Worm (Caenorhabditis elegans) whole organism, L4 larva: ENCODE results near the gene Y45F3A.4.

Source experiments
- F10B5.3 ChIP-seq: sonication (generic microtip); optimal IDR thresholded peaks from 2 replicates; lab custom pipeline; 2016; ENCODE audit warnings: mild to moderate bottlenecking, missing genetic modification characterization, missing compliant biosample characterization
- F26F4.8 ChIP-seq: fragments of 200-800 bp; sonication (Bioruptor generic); conservative IDR thresholded peaks from 2 replicates; pipeline ENCODE4 v1.3.6; 2022; ENCODE audit warnings: missing genetic modification characterization, missing compliant biosample characterization
- Y5F2A.4 ChIP-seq: fragments of 200-800 bp; sonication (Bioruptor generic); optimal IDR thresholded peaks from 2 replicates; lab custom pipeline; 2018; ENCODE audit warnings: mild to moderate bottlenecking, missing genetic modification characterization, missing compliant biosample characterization
- aha-1 ChIP-seq: fragments of 150-350 bp; peaks from one replicate; lab custom pipeline; 2014; ENCODE audit warnings: missing biosample characterization, missing genetic modification characterization
- ceh-28 ChIP-seq: fragments of 150-350 bp; optimal IDR thresholded peaks from 2 replicates; lab custom pipeline; 2014; ENCODE audit warnings: missing biosample characterization, missing genetic modification reagents, missing genetic modification characterization
- ceh-44 ChIP-seq: fragments of 200-800 bp; sonication (Bioruptor generic); IDR thresholded peaks from 2 replicates; pipeline ENCODE4 v1.3.6; 2022; ENCODE audit warnings: missing genetic modification reagents, missing genetic modification characterization, missing compliant biosample characterization
- daf-19 ChIP-seq: fragments of 200-800 bp; sonication (Bioruptor generic); conservative IDR thresholded peaks from 2 replicates; pipeline ENCODE4 v1.3.6; 2022; ENCODE audit warnings: missing genetic modification characterization, missing compliant biosample characterization
- egl-43 ChIP-seq: fragments of 200-800 bp; sonication (Bioruptor generic); IDR thresholded peaks from 2 replicates; pipeline ENCODE4 v1.3.6; 2022; ENCODE audit warnings: missing genetic modification reagents, missing genetic modification characterization, missing compliant biosample characterization
- fkh-10 ChIP-seq: fragments of 150-350 bp; optimal IDR thresholded peaks from 2 replicates; lab custom pipeline; 2014; ENCODE audit warnings: missing biosample characterization, missing genetic modification reagents, missing genetic modification characterization
- gei-8 ChIP-seq: fragments of 200-800 bp; sonication (Bioruptor generic); optimal IDR thresholded peaks from 2 replicates; lab custom pipeline; 2018; ENCODE audit warnings: mild to moderate bottlenecking, missing genetic modification characterization, missing compliant biosample characterization
- hif-1 ChIP-seq, 2 experiments: sonication (generic microtip); optimal IDR thresholded peaks; 2 replicates each; lab custom pipeline; 2016 to 2017; ENCODE audit warnings: missing compliant biosample characterization in 2 of 2, missing genetic modification characterization in 2 of 2, missing genetic modification reagents in 2 of 2, missing genotype in 2 of 2, mild to moderate bottlenecking in 1 of 2
- lim-7 ChIP-seq: fragments of 200-800 bp; sonication (Bioruptor generic); IDR thresholded peaks from 2 replicates; pipeline ENCODE4 v1.3.6; 2022; ENCODE audit warnings: missing genetic modification characterization, missing compliant biosample characterization
- lin-38 ChIP-seq: fragments of 200-800 bp; sonication (Bioruptor generic); IDR thresholded peaks from 2 replicates; pipeline ENCODE4 v1.3.6; 2022; ENCODE audit warnings: missing genetic modification reagents, missing genetic modification characterization, missing compliant biosample characterization
- lir-3 ChIP-seq: sonication (generic microtip); optimal IDR thresholded peaks from 2 replicates; lab custom pipeline; 2016; ENCODE audit warnings: mild to moderate bottlenecking, missing genetic modification characterization, missing compliant biosample characterization
- mep-1 ChIP-seq: fragments of 150-350 bp; sonication (generic microtip); optimal IDR thresholded peaks from 3 replicates; lab custom pipeline; 2014; ENCODE audit warnings: missing biosample characterization, missing genetic modification characterization
- mes-2 ChIP-seq: sonication (generic microtip); optimal IDR thresholded peaks from 2 replicates; lab custom pipeline; 2016; ENCODE audit warnings: missing genotype, mild to moderate bottlenecking, missing genetic modification characterization, missing compliant biosample characterization; ENCODE audit not compliant: poor library complexity, severe bottlenecking
- mxl-3 ChIP-seq: fragments of 200-800 bp; sonication (Bioruptor generic); optimal IDR thresholded peaks from 2 replicates; lab custom pipeline; 2018; ENCODE audit warnings: mild to moderate bottlenecking, missing genetic modification characterization, missing compliant biosample characterization
- nhr-102 ChIP-seq: sonication (generic microtip); optimal IDR thresholded peaks from 2 replicates; lab custom pipeline; 2016; ENCODE audit warnings: mild to moderate bottlenecking, missing genetic modification characterization, moderate library complexity, missing compliant biosample characterization
- nhr-11 ChIP-seq: fragments of 150-350 bp; optimal IDR thresholded peaks from 2 replicates; lab custom pipeline; 2014; ENCODE audit warnings: missing biosample characterization, missing genetic modification characterization
- nhr-6 ChIP-seq: fragments of 150-350 bp; optimal IDR thresholded peaks from 2 replicates; lab custom pipeline; 2014; ENCODE audit warnings: missing biosample characterization, missing genetic modification characterization
- pha-4 ChIP-seq, 2 experiments: fragments of 150-350 bp in 1 of 2; fragments of 200-800 bp in 1 of 2; sonication (Bioruptor generic) in 1 of 2; IDR thresholded peaks in 1 of 2; optimal IDR thresholded peaks in 1 of 2; 2 replicates each; pipeline versions ENCODE4 v1.3.6 to Lab custom; 2014 to 2022; ENCODE audit warnings: missing genetic modification characterization in 2 of 2, missing genetic modification reagents in 2 of 2, missing biosample characterization in 1 of 2, missing compliant biosample characterization in 1 of 2
- pqm-1 ChIP-seq: sonication (generic microtip); optimal IDR thresholded peaks from 2 replicates; lab custom pipeline; 2017; ENCODE audit warnings: missing biosample characterization, missing genetic modification characterization
- set-16 ChIP-seq: fragments of 200-800 bp; sonication (Bioruptor generic); IDR thresholded peaks from 2 replicates; pipeline ENCODE4 v1.3.6; 2022; ENCODE audit warnings: missing genetic modification reagents, missing genetic modification characterization, missing compliant biosample characterization
- skn-1 ChIP-seq: fragments of 150-350 bp; optimal IDR thresholded peaks from 2 replicates; lab custom pipeline; 2014; ENCODE audit warnings: missing biosample characterization, missing genetic modification characterization
- snpc-1.2 ChIP-seq: fragments of 200-800 bp; sonication (Bioruptor generic); IDR thresholded peaks from 2 replicates; pipeline ENCODE4 v1.3.6; 2022; ENCODE audit warnings: missing genetic modification reagents, missing genetic modification characterization, missing compliant biosample characterization
- spr-1 ChIP-seq: sonication (generic microtip); optimal IDR thresholded peaks from 2 replicates; lab custom pipeline; 2016; ENCODE audit warnings: mild to moderate bottlenecking, missing genetic modification characterization, missing compliant biosample characterization
- tag-97 ChIP-seq: fragments of 200-800 bp; sonication (Bioruptor generic); IDR thresholded peaks from 2 replicates; pipeline ENCODE4 v1.3.6; 2022; ENCODE audit warnings: missing genetic modification characterization, missing compliant biosample characterization
- unc-130 ChIP-seq: sonication (generic microtip); optimal IDR thresholded peaks from 2 replicates; lab custom pipeline; 2016; ENCODE audit warnings: missing genetic modification reagents, missing genetic modification characterization, missing compliant biosample characterization
- unc-62 ChIP-seq, 3 experiments: fragments of 150-350 bp in 1 of 3; sonication (generic microtip); optimal IDR thresholded peaks in 2 of 3; peaks in 1 of 3; 1 replicate in 1 of 3; 2 replicates in 2 of 3; lab custom pipeline; 2014 to 2017; ENCODE audit warnings: missing biosample characterization in 3 of 3, missing genetic modification characterization in 3 of 3, missing genetic modification reagents in 3 of 3, missing genotype in 1 of 3
- zag-1 ChIP-seq: fragments of 150-350 bp; optimal IDR thresholded peaks from 2 replicates; lab custom pipeline; 2014; ENCODE audit warnings: missing biosample characterization, missing genetic modification characterization
- zfp-2 ChIP-seq: sonication (generic microtip); optimal IDR thresholded peaks from 2 replicates; lab custom pipeline; 2016; ENCODE audit warnings: mild to moderate bottlenecking, missing genetic modification characterization, missing compliant biosample characterization

The Y45F3A.4 gene

DNA sequence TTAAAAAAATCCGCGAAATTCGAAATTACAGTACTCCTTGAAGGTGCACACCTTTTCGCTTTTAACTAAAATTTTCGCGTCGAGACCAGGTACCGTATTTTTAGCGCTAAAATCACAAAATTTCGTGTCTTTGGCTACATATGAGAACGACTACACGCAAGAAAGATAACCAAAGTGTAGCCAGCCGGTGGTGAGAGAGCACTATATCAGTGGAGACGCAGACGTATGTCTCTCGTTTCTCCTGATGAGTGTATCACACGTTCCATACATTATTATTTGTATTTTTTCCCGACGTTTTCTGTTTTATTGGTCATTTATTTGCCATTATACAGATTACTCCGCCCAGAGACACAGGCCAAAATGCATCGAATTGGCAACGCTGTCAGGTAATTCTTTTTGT, 9.3 kb downstream of the Y45F3A.4 start, which contains the start of gene acdh-11 (continued):
- TF ChIP-seq mxl-3 (GFP tag; lab: Kevin White, UChicago) = peak; percentile 55
- TF ChIP-seq zag-1 = no peak
- peak; percentile 11 for TF ChIP-seq nhr-11 (tag; lab: Kevin White, UChicago)
- TF ChIP-seq mes-2 (tag; lab: Kevin White, UChicago) = peak; percentile 26
- no peak for TF ChIP-seq snpc-1.2
- peak; percentile 28 for TF ChIP-seq mep-1 (tag; lab: Kevin White, UChicago)

DNA sequence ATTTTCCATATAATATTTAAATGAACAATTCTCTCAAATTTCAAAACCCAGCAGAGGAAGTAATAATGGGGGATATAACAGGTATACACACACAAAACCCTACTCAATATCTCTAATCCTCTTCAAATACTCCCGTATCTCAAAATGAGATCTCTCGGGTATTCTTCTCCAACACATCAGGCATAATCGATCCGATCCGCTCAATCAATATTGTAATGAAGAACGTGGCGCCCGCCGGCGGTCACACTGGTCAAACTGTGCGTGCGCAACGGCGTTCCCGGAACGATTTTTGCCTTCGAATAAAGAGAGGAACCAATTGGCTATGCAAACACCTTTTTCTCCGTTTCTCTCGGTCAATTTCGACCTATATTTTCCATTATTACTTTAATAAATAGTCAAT, 12.7 kb downstream of the Y45F3A.4 start:
- TF ChIP-seq ceh-44 (GFP tag; lab: Robert Waterston, UW) = no peak
- peak; percentile 23 for TF ChIP-seq ceh-28 (tag; lab: Kevin White, UChicago)

DNA sequence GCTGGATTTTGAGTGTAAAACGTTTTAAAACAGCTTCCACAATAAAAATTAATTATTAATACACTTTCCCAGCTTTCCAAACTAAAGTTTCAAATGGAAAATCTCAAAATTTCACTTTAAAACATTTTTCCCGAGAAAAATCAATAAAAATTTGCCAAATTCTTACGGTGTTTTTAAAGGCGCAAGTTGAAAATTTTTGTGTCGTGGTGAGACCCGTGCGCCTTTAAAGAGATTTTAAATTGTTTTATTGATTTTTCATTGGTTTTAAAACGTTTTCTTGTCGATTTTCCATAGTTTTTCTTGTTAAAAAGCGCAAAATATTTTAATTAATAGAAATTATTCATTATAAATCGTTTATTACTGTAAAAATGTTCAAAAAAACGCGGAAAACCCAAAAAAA, 13.3 kb downstream of the Y45F3A.4 start, which contains the start of gene Y45F3A.1:
TSS of gene Y45F3A.1 (minus strand) at position 12 of the 400 bp plus-strand sequence.
- TF ChIP-seq spr-1 = no peak
- TF ChIP-seq nhr-6 = no peak
- no peak for TF ChIP-seq unc-130 (GFP tag; lab: Kevin White, UChicago)
- TF ChIP-seq, all 104 proteins: peak for 0

DNA sequence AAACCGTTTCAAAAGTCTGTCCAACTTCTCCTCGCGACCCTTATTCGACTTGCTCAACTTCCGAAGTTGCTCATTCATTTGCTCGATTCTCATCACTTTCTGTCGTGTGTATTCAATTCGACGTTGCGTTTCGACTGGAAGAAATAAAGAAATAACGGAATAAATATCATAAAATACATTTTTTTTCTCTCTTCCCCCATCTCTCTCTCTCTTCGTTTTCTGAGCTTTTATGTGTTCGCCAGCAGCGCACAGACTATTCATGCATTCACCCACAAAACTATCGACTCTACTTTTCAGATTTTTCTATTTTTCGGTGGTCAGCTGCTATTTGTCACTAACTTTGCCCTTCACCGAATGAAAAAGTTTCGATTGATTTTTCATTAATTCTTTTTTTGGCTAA, 14.9 kb downstream of the Y45F3A.4 start, which contains the start of gene rab-30:
TSS of gene rab-30 (plus strand) at position 301 of the 400 bp plus-strand sequence.
- peak; percentile 43 for TF ChIP-seq aha-1
- no peak for TF ChIP-seq Y5F2A.4 (GFP tag; lab: Kevin White, UChicago)
- no peak for TF ChIP-seq mxl-3 (GFP tag; lab: Kevin White, UChicago)

DNA sequence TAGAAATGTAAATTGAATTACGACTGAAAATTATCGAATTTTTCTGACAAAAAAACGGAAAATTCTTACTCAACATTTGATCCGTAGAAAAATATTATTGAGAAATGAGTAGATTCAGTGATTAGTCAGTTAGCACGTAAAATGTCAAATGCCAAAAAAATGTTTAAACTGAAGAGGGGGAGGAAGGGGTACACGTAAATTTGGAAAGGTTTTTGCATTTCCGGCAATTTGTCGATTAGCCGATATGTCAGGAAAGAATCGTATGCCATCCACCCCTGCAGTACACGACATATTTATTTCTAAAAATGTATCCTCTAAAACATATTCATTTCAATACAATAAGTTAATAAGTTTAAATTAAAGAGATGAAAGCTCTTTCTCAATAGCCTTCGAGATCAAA, 17.3 kb downstream of the Y45F3A.4 start, which contains the start of gene T21C12.4:
TSS of gene T21C12.4 (minus strand) at position 101 of the 400 bp plus-strand sequence.
- TF ChIP-seq gei-8 = no peak
- no peak for TF ChIP-seq lim-7 (GFP tag; lab: Robert Waterston, UW)
- TF ChIP-seq lin-38 (GFP tag; lab: Robert Waterston, UW) = no peak
- TF ChIP-seq tag-97 = no peak
- no peak for TF ChIP-seq egl-43 (GFP tag; lab: Robert Waterston, UW)
- TF ChIP-seq daf-19 = no peak
- TF ChIP-seq unc-62 (GFP tag; optimal IDR thresholded peaks at IDR 0.05 in 1 of 2; lab: Kevin White, UChicago) = peak in 1 of 2 experiments; percentile 35
- no peak for TF ChIP-seq unc-62 (tag; optimal IDR thresholded peaks at IDR 0.05; lab: Kevin White, UChicago)
- no peak for TF ChIP-seq F26F4.8 (GFP tag; lab: Robert Waterston, UW)
- TF ChIP-seq snpc-1.2 = no peak
- no peak for TF ChIP-seq zfp-2
- peak; percentile 4 for TF ChIP-seq aha-1
- TF ChIP-seq hif-1 (tag; optimal IDR thresholded peaks at IDR 0.05; lab: Kevin White, UChicago) = no peak

DNA sequence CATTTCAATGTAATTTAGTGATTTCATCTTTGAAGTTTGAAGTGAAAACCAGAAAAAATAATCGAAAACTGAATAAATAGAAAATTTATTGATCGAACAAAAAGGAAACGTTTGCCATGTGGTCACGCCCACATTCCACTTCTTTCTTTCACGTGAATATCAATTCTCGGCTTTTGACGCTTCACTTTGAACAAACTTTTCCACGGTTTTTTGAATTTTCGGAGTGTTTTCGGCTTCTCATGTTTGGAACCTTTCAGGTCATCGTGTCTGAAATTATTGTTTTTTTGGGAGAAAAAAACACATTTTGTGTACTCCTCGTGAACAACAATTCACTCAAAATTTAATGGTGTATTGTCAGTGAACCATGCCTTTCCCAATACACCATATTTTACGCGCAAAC, 22.3 kb downstream of the Y45F3A.4 start, which contains the start of gene T21C12.8:
TSS of gene T21C12.8 (minus strand) at position 101 of the 400 bp plus-strand sequence.
- TF ChIP-seq pha-4 (GFP tag; IDR thresholded peaks at IDR 0.05; lab: Robert Waterston, UW) (no peak), pha-4 (tag; optimal IDR thresholded peaks at IDR 0.05; lab: Kevin White, UChicago) (no peak), F10B5.3 (no peak), lir-3 (no peak), nhr-102 (tag; lab: Kevin White, UChicago) (no peak)

DNA sequence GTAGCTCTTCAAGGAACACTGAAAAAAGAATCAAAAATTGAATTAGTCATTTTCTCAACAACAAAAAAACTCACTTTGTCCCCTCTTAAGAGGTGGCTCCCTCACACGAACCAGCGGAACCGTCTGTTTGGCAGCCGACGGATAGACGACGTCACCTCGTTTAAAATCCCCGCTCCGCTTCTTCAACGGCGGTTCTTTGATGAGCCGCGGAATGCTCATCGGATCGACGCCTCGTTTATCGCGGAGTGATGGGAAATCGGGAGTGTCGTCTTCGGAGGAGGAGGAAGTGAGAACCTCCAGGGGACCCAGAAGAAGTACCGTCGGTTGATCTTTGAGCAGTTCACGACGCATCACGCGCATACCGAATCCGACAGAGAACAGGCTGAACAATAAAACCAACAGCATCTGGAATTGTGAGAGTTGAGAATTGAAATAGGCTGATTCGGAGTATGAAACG, 36.4 kb downstream of the Y45F3A.4 start, which contains the start of gene nlp-68:
TSS of gene nlp-68 (minus strand) at position 407 of the 457 bp plus-strand sequence.
- TF ChIP-seq set-16 (GFP tag; lab: Robert Waterston, UW) (peak; percentile 67), fkh-10 (GFP tag; lab: Kevin White, UChicago) (no peak), pqm-1 (tag; lab: Kevin White, UChicago) (no peak), unc-62 (GFP tag; optimal IDR thresholded peaks at IDR 0.05 in 1 of 2; lab: Kevin White, UChicago) (peak in 1 of 2 experiments; percentile 44), unc-62 (tag; optimal IDR thresholded peaks at IDR 0.05; lab: Kevin White, UChicago) (no peak), skn-1 (no peak)
